Worm (Caenorhabditis elegans) whole organism, L4/young adult: ENCODE data around the gene Y64G10A.1.

Source experiments
- W03F9.2 ChIP-seq: fragments of 150-350 bp; optimal IDR thresholded peaks from 2 replicates; lab custom pipeline; 2014; ENCODE audit warnings: missing biosample characterization, missing genetic modification characterization
- dao-5 ChIP-seq: sonication (generic microtip); optimal IDR thresholded peaks from 2 replicates; lab custom pipeline; 2016; ENCODE audit warnings: missing genotype, missing genetic modification characterization, moderate library complexity, missing compliant biosample characterization
- him-1 ChIP-seq: sonication (generic microtip); optimal IDR thresholded peaks from 2 replicates; lab custom pipeline; 2016; ENCODE audit warnings: missing genotype, missing genetic modification reagents, missing genetic modification characterization, missing compliant biosample characterization

DNA sequence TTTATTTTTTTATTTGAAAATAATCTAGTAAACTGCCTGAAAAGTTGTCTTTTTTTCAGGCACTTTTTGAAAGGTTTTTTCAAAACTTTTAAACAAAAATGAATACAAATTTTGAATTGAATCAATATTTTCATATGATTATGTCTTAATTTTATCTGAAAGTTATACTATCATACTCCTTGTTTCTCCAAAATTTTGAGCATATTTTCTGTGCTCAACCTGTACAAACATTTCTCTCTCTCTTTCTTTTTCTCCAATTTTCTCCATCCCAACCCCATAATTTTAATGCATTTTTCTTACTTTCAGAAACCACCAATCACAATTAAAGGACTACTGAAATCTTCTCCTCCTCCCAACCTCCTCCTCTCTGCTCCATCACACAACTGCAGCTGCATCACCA, 37.3 kb upstream of the Y64G10A.1 start, which contains the start of gene ilcr-1:
- TF ChIP-seq him-1 (tag; lab: Kevin White, UChicago) = no peak
- TF ChIP-seq dao-5 (tag; lab: Kevin White, UChicago) = no peak
- TF ChIP-seq W03F9.2 (tag; lab: Kevin White, UChicago) = no peak
